Fruit fly (Drosophila melanogaster) whole organism, embryonic: ENCODE data around the gene rngo.

Experiments
- Awh ChIP-seq: fragments of 200-800 bp; sonication (Bioruptor generic); IDR thresholded peaks from 2 replicates; pipeline ENCODE4, ENCODE4 v1.3.6; 2022; ENCODE audit warnings: missing biosample characterization, missing genetic modification characterization
- Blimp-1 ChIP-seq: fragments of 200-800 bp; sonication (Bioruptor generic); optimal IDR thresholded peaks from 3 replicates; lab custom pipeline; 2018; ENCODE audit warnings: missing biosample characterization, missing genetic modification characterization, mild to moderate bottlenecking, moderate library complexity, missing genetic modification reagents
- CG10979 ChIP-seq: fragments of 200-800 bp; sonication (Bioruptor generic); optimal IDR thresholded peaks from 2 replicates; lab custom pipeline; 2018; ENCODE audit warnings: missing biosample characterization, mild to moderate bottlenecking, missing genetic modification characterization, moderate library complexity
- CG13287 ChIP-seq: fragments of 200-800 bp; sonication (Bioruptor generic); IDR thresholded peaks from 2 replicates; pipeline ENCODE4 v1.3.6; 2022; ENCODE audit warnings: missing biosample characterization, missing genetic modification characterization; ENCODE audit not compliant: partially characterized antibody
- CG14860 ChIP-seq: fragments of 200-800 bp; sonication (Bioruptor generic); IDR thresholded peaks from 3 replicates; pipeline ENCODE4 v1.3.6; 2022; ENCODE audit warnings: missing biosample characterization, missing genetic modification characterization; ENCODE audit not compliant: partially characterized antibody
- CG1529 ChIP-seq: fragments of 200-800 bp; sonication (Bioruptor generic); optimal IDR thresholded peaks from 3 replicates; lab custom pipeline; 2018; ENCODE audit warnings: missing biosample characterization, missing genetic modification characterization
- CG1603 ChIP-seq: fragments of 200-800 bp; sonication (Bioruptor generic); optimal IDR thresholded peaks from 2 replicates; lab custom pipeline; 2019; ENCODE audit warnings: missing biosample characterization, mild to moderate bottlenecking, missing genetic modification characterization, moderate library complexity
- CG16813 ChIP-seq: fragments of 200-800 bp; sonication (Bioruptor generic); IDR thresholded peaks from 3 replicates; pipeline ENCODE4 v1.3.6; 2022; ENCODE audit warnings: missing biosample characterization, missing genetic modification characterization; ENCODE audit not compliant: partially characterized antibody
- CG16863 ChIP-seq: fragments of 200-800 bp; sonication (Bioruptor generic); optimal IDR thresholded peaks from 3 replicates; lab custom pipeline; 2016; ENCODE audit warnings: missing biosample characterization, missing genetic modification characterization
- CG2712 ChIP-seq: fragments of 200-800 bp; optimal IDR thresholded peaks from 3 replicates; lab custom pipeline; 2019; ENCODE audit warnings: missing biosample characterization, mild to moderate bottlenecking, missing genetic modification characterization, moderate library complexity
- CG3163 ChIP-seq: fragments of 200-800 bp; sonication (Bioruptor generic); optimal IDR thresholded peaks from 3 replicates; lab custom pipeline; 2016; ENCODE audit warnings: missing biosample characterization, missing genetic modification characterization
- CG32767 ChIP-seq: fragments of 200-800 bp; sonication (Bioruptor generic); IDR thresholded peaks from 2 replicates; pipeline ENCODE4 v1.3.6; 2022; ENCODE audit warnings: missing biosample characterization, missing genetic modification characterization
- CG34224 ChIP-seq: fragments of 200-800 bp; sonication (Bioruptor generic); IDR thresholded peaks from 3 replicates; pipeline ENCODE4 v1.3.6; 2022; ENCODE audit warnings: missing biosample characterization, missing genetic modification characterization; ENCODE audit not compliant: partially characterized antibody
- CG34376 ChIP-seq: fragments of 200-800 bp; sonication (Bioruptor generic); optimal IDR thresholded peaks from 2 replicates; lab custom pipeline; 2018; ENCODE audit warnings: missing biosample characterization, mild to moderate bottlenecking, missing genetic modification characterization
- CG42726 ChIP-seq: fragments of 200-800 bp; sonication (Bioruptor generic); IDR thresholded peaks from 2 replicates; pipeline ENCODE4 v1.3.6; 2022; ENCODE audit warnings: missing biosample characterization, missing genetic modification characterization; ENCODE audit not compliant: partially characterized antibody
- CG7963 ChIP-seq: fragments of 200-800 bp; sonication (Bioruptor generic); IDR thresholded peaks from 3 replicates; pipeline ENCODE4 v1.3.6; 2022; ENCODE audit warnings: missing biosample characterization, missing genetic modification characterization; ENCODE audit not compliant: partially characterized antibody
- CTCF ChIP-seq: fragments of 200-800 bp; sonication (Bioruptor generic); optimal IDR thresholded peaks from 2 replicates; lab custom pipeline; 2017; ENCODE audit warnings: missing biosample characterization, mild to moderate bottlenecking, missing genetic modification characterization, moderate library complexity
- Doc3 ChIP-seq: fragments of 200-800 bp; sonication (Bioruptor generic); IDR thresholded peaks from 3 replicates; pipeline ENCODE4 v1.3.6; 2022; ENCODE audit warnings: missing biosample characterization, missing genetic modification characterization; ENCODE audit not compliant: partially characterized antibody
- Dp ChIP-seq: fragments of 200-800 bp; sonication (Bioruptor generic); optimal IDR thresholded peaks from 2 replicates; lab custom pipeline; 2018; ENCODE audit warnings: missing biosample characterization, mild to moderate bottlenecking, missing genetic modification characterization, moderate library complexity
- Dref ChIP-seq: fragments of 200-800 bp; sonication (Bioruptor generic); IDR thresholded peaks from 2 replicates; pipeline ENCODE4 v1.3.6; 2022; ENCODE audit warnings: missing biosample characterization, missing genetic modification characterization
- ERR ChIP-seq: fragments of 200-800 bp; sonication (Bioruptor generic); optimal IDR thresholded peaks from 2 replicates; lab custom pipeline; 2016; ENCODE audit warnings: missing biosample characterization, missing genetic modification characterization
- Fer1 ChIP-seq: fragments of 200-800 bp; sonication (Bioruptor generic); optimal IDR thresholded peaks from 2 replicates; lab custom pipeline; 2017; ENCODE audit warnings: missing biosample characterization, mild to moderate bottlenecking, missing genetic modification characterization
- Kr ChIP-seq: fragments of 200-800 bp; sonication (Bioruptor generic); optimal IDR thresholded peaks from 2 replicates; lab custom pipeline; 2017; ENCODE audit warnings: missing biosample characterization, mild to moderate bottlenecking, missing genetic modification characterization
- MBD-R2 ChIP-seq: fragments of 200-800 bp; sonication (Bioruptor generic); IDR thresholded peaks from 2 replicates; pipeline ENCODE4 v1.3.6; 2022; ENCODE audit warnings: missing biosample characterization, missing genetic modification characterization
- Mes4 ChIP-seq: fragments of 200-800 bp; sonication (Bioruptor generic); optimal IDR thresholded peaks from 2 replicates; lab custom pipeline; 2016; ENCODE audit warnings: missing biosample characterization, missing genetic modification characterization
- Scr ChIP-seq: fragments of 200-800 bp; sonication (Bioruptor generic); IDR thresholded peaks from 2 replicates; pipeline ENCODE4 v1.3.6; 2022; ENCODE audit warnings: missing biosample characterization, missing genetic modification characterization; ENCODE audit not compliant: partially characterized antibody
- Sin3A ChIP-seq: fragments of >200 bp; optimal IDR thresholded peaks from 2 replicates; lab custom pipeline; 2018
- amos ChIP-seq: fragments of 200-800 bp; sonication (Bioruptor generic); IDR thresholded peaks from 2 replicates; pipeline ENCODE4 v1.3.6; 2022; ENCODE audit warnings: missing biosample characterization, missing genetic modification characterization; ENCODE audit not compliant: partially characterized antibody
- bbx ChIP-seq: fragments of 200-800 bp; sonication (Bioruptor generic); IDR thresholded peaks from 2 replicates; pipeline ENCODE4 v1.3.6; 2022; ENCODE audit warnings: missing biosample characterization, missing genetic modification characterization; ENCODE audit not compliant: partially characterized antibody
- bigmax ChIP-seq: fragments of 200-800 bp; sonication (Bioruptor generic); optimal IDR thresholded peaks from 2 replicates; lab custom pipeline; 2018; ENCODE audit warnings: missing biosample characterization, mild to moderate bottlenecking, missing genetic modification characterization
- cg ChIP-seq: fragments of 200-800 bp; sonication (Bioruptor generic); optimal IDR thresholded peaks from 3 replicates; lab custom pipeline; 2019; ENCODE audit warnings: missing biosample characterization, mild to moderate bottlenecking, missing genetic modification characterization, moderate library complexity
- chm ChIP-seq: fragments of 200-800 bp; sonication (Bioruptor generic); IDR thresholded peaks from 2 replicates; pipeline ENCODE4 v1.3.6; 2022; ENCODE audit warnings: missing biosample characterization, missing genetic modification characterization
- cwo ChIP-seq: fragments of 200-800 bp; sonication (Bioruptor generic); optimal IDR thresholded peaks from 3 replicates; lab custom pipeline; 2017; ENCODE audit warnings: missing biosample characterization, missing genetic modification characterization, mild to moderate bottlenecking, moderate library complexity, missing genetic modification reagents
- disco-r ChIP-seq: fragments of 200-800 bp; sonication (Bioruptor generic); optimal IDR thresholded peaks from 2 replicates; lab custom pipeline; 2016; ENCODE audit warnings: missing biosample characterization, missing genetic modification characterization
- hkb ChIP-seq, 2 experiments: fragments of 200-800 bp in 1 of 2; fragments of >200 bp in 1 of 2; sonication (Bioruptor generic) in 1 of 2; IDR thresholded peaks in 1 of 2; optimal IDR thresholded peaks in 1 of 2; 2 replicates each; pipeline versions ENCODE4 v1.3.6 to Lab custom; 2017 to 2022; ENCODE audit warnings: missing biosample characterization in 1 of 2, missing genetic modification characterization in 1 of 2
- insv ChIP-seq, 2 experiments: fragments of 200-800 bp; sonication (Bioruptor generic); optimal IDR thresholded peaks; 3 replicates each; lab custom pipeline; 2016 to 2018; ENCODE audit warnings: missing biosample characterization in 2 of 2, missing genetic modification characterization in 2 of 2
- lab ChIP-seq: fragments of 200-800 bp; sonication (Bioruptor generic); optimal IDR thresholded peaks from 3 replicates; lab custom pipeline; 2017; ENCODE audit warnings: missing biosample characterization, missing genetic modification characterization, mild to moderate bottlenecking, moderate library complexity, missing genetic modification reagents
- lbe ChIP-seq: fragments of 200-800 bp; sonication (Bioruptor generic); optimal IDR thresholded peaks from 2 replicates; lab custom pipeline; 2016; ENCODE audit warnings: missing biosample characterization, mild to moderate bottlenecking, missing genetic modification characterization
- lola ChIP-seq, 3 experiments: fragments of >200 bp in 2 of 3; fragments of 200-800 bp in 1 of 3; sonication (Bioruptor generic) in 1 of 3; optimal IDR thresholded peaks; 2 replicates each; lab custom pipeline; 2017 to 2019; ENCODE audit warnings: missing biosample characterization in 3 of 3, missing genetic modification characterization in 3 of 3, mild to moderate bottlenecking in 1 of 3, moderate library complexity in 1 of 3
- mirr ChIP-seq: fragments of 200-800 bp; sonication (Bioruptor generic); optimal IDR thresholded peaks from 3 replicates; lab custom pipeline; 2018; ENCODE audit warnings: missing biosample characterization, mild to moderate bottlenecking, missing genetic modification characterization
- mld ChIP-seq: fragments of 200-800 bp; sonication (Bioruptor generic); IDR thresholded peaks from 3 replicates; pipeline ENCODE4 v1.3.6; 2022; ENCODE audit warnings: missing biosample characterization, missing genetic modification characterization; ENCODE audit not compliant: partially characterized antibody
- oc ChIP-seq: fragments of 200-800 bp; sonication (Bioruptor generic); optimal IDR thresholded peaks from 2 replicates; lab custom pipeline; 2018; ENCODE audit warnings: missing biosample characterization, mild to moderate bottlenecking, missing genetic modification characterization, moderate library complexity
- pzg ChIP-seq: fragments of 200-800 bp; sonication (Bioruptor generic); optimal IDR thresholded peaks from 3 replicates; lab custom pipeline; 2018; ENCODE audit warnings: missing biosample characterization, mild to moderate bottlenecking, missing genetic modification characterization, moderate library complexity
- scrt ChIP-seq: fragments of 200-800 bp; sonication (Bioruptor generic); optimal IDR thresholded peaks from 2 replicates; lab custom pipeline; 2018; ENCODE audit warnings: missing biosample characterization, mild to moderate bottlenecking, missing genetic modification characterization, moderate library complexity
- sob ChIP-seq: fragments of 200-800 bp; sonication (Bioruptor generic); IDR thresholded peaks from 2 replicates; pipeline ENCODE4 v1.3.6; 2022; ENCODE audit warnings: missing biosample characterization, missing genetic modification characterization
- tna ChIP-seq: fragments of 200-800 bp; sonication (Bioruptor generic); IDR thresholded peaks from 2 replicates; pipeline ENCODE4 v1.3.6; 2022; ENCODE audit warnings: missing biosample characterization, missing genetic modification characterization; ENCODE audit not compliant: partially characterized antibody
- vnd ChIP-seq: fragments of 200-800 bp; sonication (Bioruptor generic); IDR thresholded peaks from 3 replicates; pipeline ENCODE4 v1.3.6; 2022; ENCODE audit warnings: missing biosample characterization, missing genetic modification characterization; ENCODE audit not compliant: partially characterized antibody

The rngo gene

dm6 chrX:16421899-16422412 is 19.3 kb upstream of the rngo start, which contains the start of gene AnxB11 (continued):
- TF ChIP-seq oc (tag; lab: Kevin White, UChicago) (peak; percentile 10), pzg (GFP tag; lab: Kevin White, UChicago) (peak; percentile 25), Awh (GFP tag; lab: Robert Waterston, UW) (0 out of 2 replicates have a peak, but pooled peaks have one; percentile 7), hkb (optimal IDR thresholded peaks at IDR 0.05; lab: Kevin White, UChicago) (no peak), hkb (GFP tag; IDR thresholded peaks at IDR 0.05; lab: Robert Waterston, UW) (0 out of 2 replicates have a peak, but pooled peaks have one; percentile 13), CG13287 (GFP tag; lab: Robert Waterston, UW) (no peak; the same call in 1 of the 2 replicates), CG34224 (GFP tag; lab: Robert Waterston, UW) (peak; percentile 45; the same call in 2 of the 3 replicates), Doc3 (0 out of 3 replicates have a peak, but pooled peaks have one; percentile 26), CG1529 (GFP tag; lab: Kevin White, UChicago) (peak; percentile 86), lbe (GFP tag; lab: Kevin White, UChicago) (peak; percentile 11), MBD-R2 (GFP tag; lab: Robert Waterston, UW) (peak; percentile 37; the same call in 1 of the 2 replicates), disco-r (GFP tag; lab: Kevin White, UChicago) (no peak), Mes4 (no peak), CG32767 (GFP tag; lab: Robert Waterston, UW) (peak; percentile 52; the same call in 1 of the 2 replicates), CG3163 (GFP tag; lab: Kevin White, UChicago) (no peak), Sin3A (lab: Kevin White, UChicago) (peak; percentile 29), CG42726 (GFP tag; lab: Robert Waterston, UW) (peak; percentile 30; the same call in 1 of the 2 replicates), CG10979 (tag; lab: Kevin White, UChicago) (peak; percentile 7), sob (peak; percentile 26; the same call in 1 of the 2 replicates), chm (GFP tag; lab: Robert Waterston, UW) (no peak), bigmax (GFP tag; lab: Kevin White, UChicago) (no peak), mld (GFP tag; lab: Robert Waterston, UW) (peak; percentile 66; the same call in 2 of the 3 replicates), tna (GFP tag; lab: Robert Waterston, UW) (peak; percentile 68), bbx (GFP tag; lab: Robert Waterston, UW) (peak; percentile 72), mirr (GFP tag; lab: Kevin White, UChicago) (peak; percentile 56), CG34376 (GFP tag; lab: Kevin White, UChicago) (peak; percentile 53), CG2712 (tag; lab: Kevin White, UChicago) (peak; percentile 23), Fer1 (peak; percentile 29), Dref (peak; percentile 89), CG7963 (peak; percentile 84), CG1603 (peak; percentile 37), CTCF (GFP tag; lab: Kevin White, UChicago) (no peak), Scr (GFP tag; lab: Robert Waterston, UW) (0 out of 2 replicates have a peak, but pooled peaks have one; percentile 48), cwo (GFP tag; lab: Kevin White, UChicago) (peak; percentile 25), insv (GFP tag; optimal IDR thresholded peaks at IDR 0.05; lab: Kevin White, UChicago) (peak in 1 of 2 experiments; percentile 82), cg (peak; percentile 92), lola (GFP tag; optimal IDR thresholded peaks at IDR 0.05; lab: Kevin White, UChicago) (no peak), Dp (GFP tag; lab: Kevin White, UChicago) (peak; percentile 70), CG14860 (peak; percentile 50), scrt (peak; percentile 88), Kr (GFP tag; lab: Kevin White, UChicago) (no peak), CG16813 (peak; percentile 14; the same call in 2 of the 3 replicates), ERR (GFP tag; lab: Kevin White, UChicago) (no peak), amos (GFP tag; lab: Robert Waterston, UW) (peak; percentile 56; the same call in 1 of the 2 replicates), vnd (GFP tag; lab: Robert Waterston, UW) (peak; percentile 33; the same call in 2 of the 3 replicates), Blimp-1 (GFP tag; lab: Kevin White, UChicago) (peak; percentile 22), lab (GFP tag; lab: Kevin White, UChicago) (peak; percentile 17), CG16863 (GFP tag; lab: Kevin White, UChicago) (peak; percentile 2)
